Fruit fly (Drosophila melanogaster): ENCODE data around the gene rg.

rg gene

DNA sequence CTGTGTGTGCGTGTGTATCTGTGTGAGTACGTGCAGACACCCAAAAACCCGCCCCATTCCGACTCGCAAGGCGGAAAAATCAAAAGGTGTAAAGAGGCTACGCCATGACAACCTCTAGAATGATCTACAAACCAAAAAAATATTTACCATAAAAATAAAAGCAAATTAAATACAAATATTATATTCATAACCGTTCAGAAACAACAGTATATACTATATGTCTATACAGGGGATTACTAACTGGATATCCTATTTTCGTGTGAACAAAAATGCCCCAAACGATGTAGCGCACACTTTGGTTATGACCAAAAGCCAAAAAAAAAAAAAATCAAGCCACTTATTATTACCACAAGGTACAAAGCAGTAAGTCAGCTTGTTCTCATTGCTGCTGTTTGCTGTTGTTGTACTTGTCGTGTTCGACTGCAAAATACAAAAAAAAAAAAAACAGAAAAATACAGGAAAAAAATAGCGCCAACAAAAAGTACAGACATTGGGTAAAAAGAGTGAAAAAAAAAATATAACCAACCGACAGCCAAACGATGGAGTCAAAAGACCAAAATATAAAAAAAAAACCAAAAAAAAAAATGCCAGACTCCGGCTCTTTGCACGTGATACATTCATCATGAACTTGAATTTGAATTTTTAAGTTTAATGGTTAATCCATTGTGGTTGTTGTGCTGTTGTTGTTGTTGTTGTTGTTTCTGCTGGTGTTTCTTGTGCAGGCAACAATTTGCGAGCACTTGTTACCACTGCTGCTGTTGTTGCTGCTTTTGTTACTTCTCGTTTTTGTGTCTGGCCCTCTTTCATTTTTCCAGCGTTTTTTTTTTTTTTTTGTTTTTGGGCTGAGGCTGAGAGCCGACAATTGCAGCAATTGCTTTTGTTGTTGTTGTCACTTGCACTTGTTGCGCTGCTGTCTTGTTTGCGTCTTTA lies 43.8 kb upstream of the rg start (continued):
- no peak for TF ChIP-seq CG4328 (GFP tag; optimal IDR thresholded peaks at IDR 0.05)

DNA sequence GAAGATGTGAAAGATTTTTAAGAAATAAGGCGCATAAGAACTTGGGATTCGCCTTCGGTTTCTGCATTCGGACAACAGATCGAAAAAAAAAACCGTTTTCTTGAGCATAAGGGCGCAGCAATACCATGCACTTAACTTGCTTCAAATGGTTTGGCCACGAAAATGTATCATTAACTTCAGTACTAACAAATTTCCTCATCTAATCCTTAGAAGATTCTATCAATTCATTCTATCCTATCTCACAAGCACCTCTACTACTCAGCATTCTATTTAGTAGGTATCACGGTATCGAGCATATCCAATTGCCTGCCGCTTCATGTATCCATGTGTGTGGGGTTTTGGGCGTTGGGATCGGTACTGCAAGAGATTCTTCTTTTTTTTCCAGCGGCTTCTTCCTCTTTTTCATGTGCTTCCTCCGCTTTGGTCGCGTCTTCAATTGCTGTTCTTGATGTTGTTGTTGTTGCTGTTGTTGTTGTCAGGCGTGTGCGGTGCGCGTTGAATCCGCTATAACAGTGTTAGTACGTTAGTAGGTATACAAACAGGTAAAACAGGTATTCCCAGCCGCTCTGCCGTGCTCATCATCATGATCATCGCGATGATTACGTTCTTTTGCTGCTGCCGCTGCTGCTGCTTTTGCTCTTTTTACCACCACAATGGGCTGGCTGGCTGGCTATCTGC lies 41.0 kb upstream of the rg start:
- 0 out of 2 replicates have a peak, but pooled peaks have one; percentile 7 for TF ChIP-seq bbx (GFP tag; IDR thresholded peaks at IDR 0.05; ENCODE audit: partially characterized antibody)
- TF ChIP-seq twi (tag; optimal IDR thresholded peaks at IDR 0.05) = no peak
- no peak for TF ChIP-seq ems (GFP tag; optimal IDR thresholded peaks at IDR 0.05)
- TF ChIP-seq corto (GFP tag; optimal IDR thresholded peaks at IDR 0.05) = peak; percentile 8
- TF ChIP-seq NfI (GFP tag; optimal IDR thresholded peaks at IDR 0.05) = no peak
- TF ChIP-seq cg (GFP tag; optimal IDR thresholded peaks at IDR 0.05) = peak; percentile 30
- TF ChIP-seq bsh (GFP tag; optimal IDR thresholded peaks at IDR 0.05) = peak in 1 of 2 experiments; percentile 51
- peak; percentile 1 for TF ChIP-seq lbe (GFP tag; optimal IDR thresholded peaks at IDR 0.05)
- TF ChIP-seq CG15601 (tag; optimal IDR thresholded peaks at IDR 0.05) = no peak
- no peak for TF ChIP-seq CG3281 (GFP tag; optimal IDR thresholded peaks at IDR 0.05)
- TF ChIP-seq CG4360 (GFP tag; IDR thresholded peaks at IDR 0.05) = peak; percentile 96
- no peak for TF ChIP-seq Doc3 (GFP tag; IDR thresholded peaks at IDR 0.05; ENCODE audit: partially characterized antibody)
- peak; percentile 4 for TF ChIP-seq zen (tag; optimal IDR thresholded peaks at IDR 0.05)

DNA sequence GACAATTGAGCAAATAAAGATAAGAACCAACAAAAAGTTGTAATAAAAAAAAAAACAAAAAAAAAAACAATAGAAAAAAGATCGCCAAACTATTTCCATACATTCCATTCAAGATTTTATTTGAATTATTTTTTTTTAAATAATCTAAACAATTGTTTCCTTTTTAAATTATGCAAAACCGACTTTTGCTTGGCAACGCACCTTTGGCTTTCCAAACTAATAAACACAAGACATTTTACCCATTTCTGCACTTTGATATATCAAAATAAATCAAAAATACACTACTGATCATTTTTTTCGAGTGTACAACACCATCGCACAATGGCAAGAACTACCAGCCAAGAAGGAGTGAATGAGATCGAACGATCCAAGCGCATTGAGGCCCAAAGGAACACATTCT lies 40.4 kb upstream of the rg start:
- TF ChIP-seq lbe (GFP tag; optimal IDR thresholded peaks at IDR 0.05) = peak; percentile 57
- TF ChIP-seq Xrp1 (GFP tag; IDR thresholded peaks at IDR 0.05) = no peak
- peak in 1 of 2 experiments; percentile 80 for TF ChIP-seq bsh (GFP tag; optimal IDR thresholded peaks at IDR 0.05)
- 0 out of 2 replicates have a peak, but pooled peaks have one; percentile 41 for TF ChIP-seq Drgx (GFP tag; IDR thresholded peaks at IDR 0.05)
- TF ChIP-seq sens (GFP tag) = peak; percentile 43

DNA sequence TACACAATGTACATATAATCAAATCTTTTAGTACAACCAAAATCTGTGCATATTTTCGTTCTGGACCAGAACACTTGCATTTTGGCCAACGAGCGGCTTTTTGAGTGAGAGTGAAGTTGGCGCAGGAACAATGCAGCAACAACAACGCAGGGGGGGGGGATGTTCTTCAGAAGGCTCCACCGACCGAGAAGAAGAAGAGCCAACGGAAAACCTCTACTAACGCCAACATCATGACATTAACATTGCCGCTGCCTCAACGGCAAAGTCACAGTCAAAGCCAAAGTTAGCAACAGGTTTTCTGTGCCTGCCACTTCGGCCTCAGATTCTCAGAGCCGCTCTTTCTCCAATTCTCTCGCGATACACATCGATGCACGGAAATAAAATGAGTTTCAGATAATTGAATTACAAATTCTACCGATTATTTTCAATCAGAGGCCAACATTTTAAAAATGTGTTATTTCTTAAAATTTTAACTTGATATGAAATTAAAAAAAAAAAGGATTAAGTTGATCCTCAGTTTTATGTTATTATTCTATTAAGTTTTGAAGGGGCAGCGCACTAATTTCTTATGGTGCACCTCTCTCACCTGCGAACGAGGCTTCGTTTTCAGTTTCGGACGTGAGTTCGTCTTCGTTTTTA lies 39.2 kb upstream of the rg start:
- peak; percentile 72 for TF ChIP-seq CG4820 (GFP tag; optimal IDR thresholded peaks at IDR 0.05)
- no peak for TF ChIP-seq br (optimal IDR thresholded peaks at IDR 0.05)
- TF ChIP-seq danr (GFP tag; IDR thresholded peaks at IDR 0.05) = peak; percentile 44
- TF ChIP-seq CG6813 (GFP tag; optimal IDR thresholded peaks at IDR 0.05) = peak; percentile 69
- peak; percentile 49; the same call in 2 of the 3 replicates for TF ChIP-seq Aef1 (GFP tag; IDR thresholded peaks at IDR 0.05)
- TF ChIP-seq eyg (GFP tag; optimal IDR thresholded peaks at IDR 0.05) = no peak
- TF ChIP-seq CG7928 (GFP tag; optimal IDR thresholded peaks at IDR 0.05) = peak; percentile 31
- peak; percentile 68 for TF ChIP-seq Fer3 (tag; optimal IDR thresholded peaks at IDR 0.05)
- TF ChIP-seq CG6254 (GFP tag; optimal IDR thresholded peaks at IDR 0.05) = peak; percentile 69
- TF ChIP-seq CG11723 (GFP tag; optimal IDR thresholded peaks at IDR 0.05) = peak; percentile 58
- TF ChIP-seq ac (GFP tag; optimal IDR thresholded peaks at IDR 0.05) = peak; percentile 48
- TF ChIP-seq CG4328 (GFP tag; optimal IDR thresholded peaks at IDR 0.05) = peak; percentile 62
- peak; percentile 75 for TF ChIP-seq slbo (GFP tag; IDR thresholded peaks at IDR 0.05)
- TF ChIP-seq CG4424 (GFP tag; optimal IDR thresholded peaks at IDR 0.05) = peak; percentile 82
- 0 out of 2 replicates have a peak, but pooled peaks have one; percentile 25 for TF ChIP-seq ro (GFP tag; IDR thresholded peaks at IDR 0.05)
- TF ChIP-seq CG12104 (GFP tag; optimal IDR thresholded peaks at IDR 0.05) = peak; percentile 58
- no peak for TF ChIP-seq HLH4C (GFP tag; IDR thresholded peaks at IDR 0.05; ENCODE audit: partially characterized antibody)
- peak; percentile 37; the same call in 1 of the 2 replicates for TF ChIP-seq dimm (GFP tag; IDR thresholded peaks at IDR 0.05)
- no peak for TF ChIP-seq CG1832 (GFP tag; optimal IDR thresholded peaks at IDR 0.05)
- peak; percentile 79 for TF ChIP-seq zfh1 (GFP tag; IDR thresholded peaks at IDR 0.05)
- TF ChIP-seq ATbp (GFP tag; optimal IDR thresholded peaks at IDR 0.05) = peak; percentile 67
- TF ChIP-seq CG18619 (GFP tag; optimal IDR thresholded peaks at IDR 0.05) = peak; percentile 74
- peak; percentile 77 for TF ChIP-seq sisA (GFP tag; IDR thresholded peaks at IDR 0.05)
- no peak for TF ChIP-seq CG2199 (GFP tag; IDR thresholded peaks at IDR 0.05)
- no peak for TF ChIP-seq insv (GFP tag; optimal IDR thresholded peaks at IDR 0.05)
- TF ChIP-seq hth (optimal IDR thresholded peaks at IDR 0.05) = no peak

Measured in whole organism, embryonic.